Fruit fly (Drosophila melanogaster) whole organism, prepupa: ENCODE data around the gene CG31915.

Experiments
- CG31627 ChIP-seq: fragments of 200-800 bp; sonication (Bioruptor generic); optimal IDR thresholded peaks from 3 replicates; lab custom pipeline; 2016; ENCODE audit warnings: missing biosample characterization, missing genetic modification characterization
- CG32006 ChIP-seq: fragments of 200-800 bp; sonication (Bioruptor generic); optimal IDR thresholded peaks from 3 replicates; lab custom pipeline; 2017; ENCODE audit warnings: missing biosample characterization, mild to moderate bottlenecking, missing genetic modification characterization
- CG4318 ChIP-seq: fragments of 200-800 bp; sonication (Bioruptor generic); optimal IDR thresholded peaks from 3 replicates; lab custom pipeline; 2017; ENCODE audit warnings: missing biosample characterization, mild to moderate bottlenecking, missing genetic modification characterization
- CG6792 ChIP-seq: fragments of 200-800 bp; sonication (Bioruptor generic); optimal IDR thresholded peaks from 3 replicates; lab custom pipeline; 2016; ENCODE audit warnings: missing biosample characterization, missing genetic modification characterization
- CG7368 ChIP-seq: fragments of 200-800 bp; sonication (Bioruptor generic); optimal IDR thresholded peaks from 3 replicates; lab custom pipeline; 2016; ENCODE audit warnings: missing biosample characterization, missing genetic modification characterization
- CG8319 ChIP-seq: fragments of 200-800 bp; sonication (Bioruptor generic); optimal IDR thresholded peaks from 3 replicates; lab custom pipeline; 2016; ENCODE audit warnings: missing biosample characterization, missing genetic modification characterization
- CG9139 ChIP-seq: fragments of 200-800 bp; sonication (Bioruptor generic); optimal IDR thresholded peaks from 3 replicates; lab custom pipeline; 2017; ENCODE audit warnings: missing biosample characterization, mild to moderate bottlenecking, missing genetic modification characterization
- Eip78C ChIP-seq: fragments of 200-800 bp; sonication (Bioruptor generic); peaks from one replicate; lab custom pipeline; 2016; ENCODE audit warnings: missing biosample characterization, missing genetic modification characterization
- Ets21C ChIP-seq: fragments of 200-800 bp; sonication (Bioruptor generic); optimal IDR thresholded peaks from 3 replicates; lab custom pipeline; 2016; ENCODE audit warnings: missing biosample characterization, missing genetic modification characterization
- Ets96B ChIP-seq: fragments of 200-800 bp; optimal IDR thresholded peaks from 2 replicates; lab custom pipeline; 2019; ENCODE audit warnings: missing biosample characterization, mild to moderate bottlenecking, missing genetic modification characterization, moderate library complexity
- Hr4 ChIP-seq: fragments of 200-800 bp; sonication (Bioruptor generic); optimal IDR thresholded peaks from 3 replicates; lab custom pipeline; 2016; ENCODE audit warnings: missing biosample characterization, missing genetic modification characterization
- Met ChIP-seq: fragments of 200-800 bp; sonication (Bioruptor generic); optimal IDR thresholded peaks from 3 replicates; lab custom pipeline; 2016; ENCODE audit warnings: missing biosample characterization, missing genetic modification characterization
- OdsH ChIP-seq: fragments of 200-800 bp; sonication (Bioruptor generic); optimal IDR thresholded peaks from 3 replicates; lab custom pipeline; 2016; ENCODE audit warnings: missing biosample characterization, missing genetic modification characterization
- Smox ChIP-seq: fragments of 200-800 bp; sonication (Bioruptor generic); optimal IDR thresholded peaks from 3 replicates; lab custom pipeline; 2016; ENCODE audit warnings: missing biosample characterization, missing genetic modification characterization
- achi ChIP-seq: fragments of 200-800 bp; sonication (Bioruptor generic); optimal IDR thresholded peaks from 3 replicates; lab custom pipeline; 2016; ENCODE audit warnings: missing biosample characterization, missing genetic modification characterization
- acj6 ChIP-seq: fragments of 200-800 bp; sonication (Bioruptor generic); optimal IDR thresholded peaks from 3 replicates; lab custom pipeline; 2016; ENCODE audit warnings: missing biosample characterization, missing genetic modification characterization
- dsx ChIP-seq: fragments of 200-800 bp; optimal IDR thresholded peaks from 3 replicates; lab custom pipeline; 2019; ENCODE audit warnings: missing biosample characterization, mild to moderate bottlenecking, missing genetic modification characterization, moderate library complexity; ENCODE audit not compliant: poor library complexity, severe bottlenecking
- eg ChIP-seq: fragments of 200-800 bp; sonication (Bioruptor generic); IDR thresholded peaks from 3 replicates; pipeline ENCODE4 v1.3.6; 2022; ENCODE audit warnings: missing biosample characterization, missing genetic modification characterization
- esn ChIP-seq: fragments of 200-800 bp; sonication (Bioruptor generic); optimal IDR thresholded peaks from 2 replicates; lab custom pipeline; 2016; ENCODE audit warnings: missing biosample characterization, mild to moderate bottlenecking, missing genetic modification characterization, moderate library complexity
- fkh ChIP-seq: fragments of 200-800 bp; sonication (Bioruptor generic); optimal IDR thresholded peaks from 3 replicates; lab custom pipeline; 2017; ENCODE audit warnings: missing biosample characterization, mild to moderate bottlenecking, missing genetic modification characterization, moderate library complexity
- net ChIP-seq: fragments of 200-800 bp; sonication (Bioruptor generic); optimal IDR thresholded peaks from 3 replicates; lab custom pipeline; 2016; ENCODE audit warnings: missing biosample characterization, missing genetic modification characterization
- salr ChIP-seq, 2 experiments: fragments of 200-800 bp; sonication (Bioruptor generic); optimal IDR thresholded peaks; 3 replicates each; lab custom pipeline; 2016 to 2018; ENCODE audit warnings: missing biosample characterization in 2 of 2, missing genetic modification characterization in 2 of 2, mild to moderate bottlenecking in 1 of 2
- spab ChIP-seq: fragments of 200-800 bp; sonication (Bioruptor generic); optimal IDR thresholded peaks from 2 replicates; lab custom pipeline; 2017; ENCODE audit warnings: missing biosample characterization, mild to moderate bottlenecking, missing genetic modification characterization, missing genetic modification reagents

CG31915 gene

DNA sequence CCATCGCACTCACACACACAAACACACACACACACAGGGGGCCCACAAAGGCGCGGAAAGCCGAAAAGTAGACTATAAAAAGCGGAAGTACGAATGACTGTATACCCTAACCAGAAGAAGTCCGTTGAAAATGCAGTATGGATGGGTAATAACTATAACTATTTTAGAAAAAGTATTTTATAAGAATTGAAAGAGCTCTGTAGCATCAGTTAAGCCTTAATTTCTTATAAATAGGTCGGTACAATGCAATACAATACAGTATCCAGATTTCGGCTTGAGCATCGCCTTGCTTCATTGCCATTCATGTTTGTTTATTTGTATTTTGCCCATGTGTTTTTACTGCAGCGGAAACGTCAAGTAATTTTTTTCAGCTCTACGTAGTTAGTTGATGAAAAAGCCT is 41.6 kb downstream of the CG31915 start (continued):
- TF ChIP-seq CG6792 (GFP tag; lab: Kevin White, UChicago): peak; percentile 25
- TF ChIP-seq Smox: peak; percentile 37
- peak; percentile 57 for TF ChIP-seq acj6 (GFP tag; lab: Kevin White, UChicago)
- TF ChIP-seq Ets21C (GFP tag; lab: Kevin White, UChicago): peak; percentile 15
- peak; percentile 21 for TF ChIP-seq CG7368 (GFP tag; lab: Kevin White, UChicago)
- TF ChIP-seq achi (GFP tag; lab: Kevin White, UChicago): peak; percentile 31
- peak; percentile 54 for TF ChIP-seq Ets96B
- no peak for TF ChIP-seq esn (GFP tag; lab: Kevin White, UChicago)
- peak; percentile 33 for TF ChIP-seq CG4318 (GFP tag; lab: Kevin White, UChicago)
- peak; percentile 40 for TF ChIP-seq Met (GFP tag; lab: Kevin White, UChicago)
- TF ChIP-seq spab (GFP tag; lab: Kevin White, UChicago): peak; percentile 13
- peak; percentile 60; the same call in 2 of the 3 replicates for TF ChIP-seq eg (GFP tag; lab: Robert Waterston, UW)
- peak; percentile 45 for TF ChIP-seq dsx (GFP tag; lab: Kevin White, UChicago)
- no peak for TF ChIP-seq CG8319 (GFP tag; lab: Kevin White, UChicago)
- peak; percentile 56 for TF ChIP-seq CG31627 (GFP tag; lab: Kevin White, UChicago)
- TF ChIP-seq net (GFP tag; lab: Kevin White, UChicago): no peak
- peak in 1 of 2 experiments; percentile 26 for TF ChIP-seq salr (GFP tag; optimal IDR thresholded peaks at IDR 0.05; lab: Kevin White, UChicago)
- TF ChIP-seq CG32006: peak; percentile 57
- TF ChIP-seq Eip78C (GFP tag; lab: Kevin White, UChicago): peak; percentile 82
- TF ChIP-seq Hr4 (GFP tag; lab: Kevin White, UChicago): peak; percentile 54
- no peak for TF ChIP-seq fkh (GFP tag; lab: Kevin White, UChicago)
- TF ChIP-seq CG9139 (GFP tag; lab: Kevin White, UChicago): peak; percentile 28
- TF ChIP-seq OdsH: peak; percentile 58
- TF ChIP-seq, all 60 proteins: peak for 40
